Fruit fly (Drosophila melanogaster) whole organism, embryonic: Measurements from ENCODE around the gene Cyt-b5-r.

ENCODE experiments used
- B-H2 ChIP-seq: fragments of 200-800 bp; sonication (Bioruptor generic); optimal IDR thresholded peaks from 2 replicates; lab custom pipeline; 2018; ENCODE audit warnings: missing biosample characterization, mild to moderate bottlenecking, missing genetic modification characterization
- BtbVII ChIP-seq: fragments of 200-800 bp; sonication (Bioruptor generic); optimal IDR thresholded peaks from 3 replicates; lab custom pipeline; 2017; ENCODE audit warnings: missing biosample characterization, mild to moderate bottlenecking, missing genetic modification characterization
- CG10209 ChIP-seq: fragments of 200-800 bp; sonication (Bioruptor generic); optimal IDR thresholded peaks from 3 replicates; lab custom pipeline; 2017; ENCODE audit warnings: missing biosample characterization, mild to moderate bottlenecking, missing genetic modification characterization, missing genetic modification reagents
- CG10543 ChIP-seq: fragments of 200-800 bp; sonication (Bioruptor generic); optimal IDR thresholded peaks from 3 replicates; lab custom pipeline; 2017; ENCODE audit warnings: missing biosample characterization, mild to moderate bottlenecking, missing genetic modification characterization, moderate library complexity
- CG11696 ChIP-seq: fragments of 200-800 bp; sonication (Bioruptor generic); IDR thresholded peaks from 2 replicates; pipeline ENCODE4 v1.3.6; 2022; ENCODE audit warnings: missing biosample characterization, missing genetic modification characterization
- CG13287 ChIP-seq: fragments of 200-800 bp; sonication (Bioruptor generic); IDR thresholded peaks from 2 replicates; pipeline ENCODE4 v1.3.6; 2022; ENCODE audit warnings: missing biosample characterization, missing genetic modification characterization; ENCODE audit not compliant: partially characterized antibody
- CG13624 ChIP-seq: fragments of 200-800 bp; sonication (Bioruptor generic); optimal IDR thresholded peaks from 2 replicates; lab custom pipeline; 2016; ENCODE audit warnings: missing biosample characterization, missing genetic modification characterization
- CG16779 ChIP-seq: fragments of 200-800 bp; sonication (Bioruptor generic); IDR thresholded peaks from 2 replicates; pipeline ENCODE4 v1.3.6; 2022; ENCODE audit warnings: missing biosample characterization, missing genetic modification characterization
- CG18599 ChIP-seq: fragments of 200-800 bp; sonication (Bioruptor generic); optimal IDR thresholded peaks from 3 replicates; lab custom pipeline; 2017; ENCODE audit warnings: missing biosample characterization, missing genetic modification characterization, mild to moderate bottlenecking, moderate library complexity, missing genetic modification reagents
- CG2202 ChIP-seq: fragments of 200-800 bp; sonication (Bioruptor generic); optimal IDR thresholded peaks from 2 replicates; lab custom pipeline; 2018; ENCODE audit warnings: missing biosample characterization, mild to moderate bottlenecking, missing genetic modification characterization
- CG34376 ChIP-seq: fragments of 200-800 bp; sonication (Bioruptor generic); optimal IDR thresholded peaks from 2 replicates; lab custom pipeline; 2018; ENCODE audit warnings: missing biosample characterization, mild to moderate bottlenecking, missing genetic modification characterization
- CG3847 ChIP-seq: fragments of 200-800 bp; sonication (Bioruptor generic); IDR thresholded peaks from 2 replicates; pipeline ENCODE4 v1.3.6; 2022; ENCODE audit warnings: missing biosample characterization, missing genetic modification characterization
- CG3995 ChIP-seq: fragments of 200-800 bp; sonication (Bioruptor generic); optimal IDR thresholded peaks from 3 replicates; lab custom pipeline; 2016; ENCODE audit warnings: missing biosample characterization, missing genetic modification characterization
- CG4328 ChIP-seq: fragments of 200-800 bp; sonication (Bioruptor generic); optimal IDR thresholded peaks from 3 replicates; lab custom pipeline; 2017; ENCODE audit warnings: missing biosample characterization, missing genetic modification reagents, missing genetic modification characterization
- CG5180 ChIP-seq: fragments of 200-800 bp; sonication (Bioruptor generic); optimal IDR thresholded peaks from 3 replicates; lab custom pipeline; 2017; ENCODE audit warnings: missing biosample characterization, missing genetic modification characterization, mild to moderate bottlenecking, moderate library complexity, missing genetic modification reagents
- CG6175 ChIP-seq: fragments of 200-800 bp; sonication (Bioruptor generic); IDR thresholded peaks from 3 replicates; pipeline ENCODE4 v1.3.6; 2022; ENCODE audit warnings: missing biosample characterization, missing genetic modification characterization
- CG6854 ChIP-seq: fragments of 200-800 bp; sonication (Bioruptor generic); optimal IDR thresholded peaks from 3 replicates; lab custom pipeline; 2017; ENCODE audit warnings: missing biosample characterization, mild to moderate bottlenecking, missing genetic modification characterization
- CG7786 ChIP-seq: fragments of 200-800 bp; sonication (Bioruptor generic); optimal IDR thresholded peaks from 2 replicates; lab custom pipeline; 2016; ENCODE audit warnings: missing biosample characterization, missing genetic modification characterization
- CG8765 ChIP-seq: fragments of 200-800 bp; sonication (Bioruptor generic); IDR thresholded peaks from 2 replicates; pipeline ENCODE4 v1.3.6; 2022; ENCODE audit warnings: missing biosample characterization, missing genetic modification characterization
- CTCF ChIP-seq: fragments of 200-800 bp; sonication (Bioruptor generic); optimal IDR thresholded peaks from 2 replicates; lab custom pipeline; 2017; ENCODE audit warnings: missing biosample characterization, mild to moderate bottlenecking, missing genetic modification characterization, moderate library complexity
- Dp ChIP-seq: fragments of 200-800 bp; sonication (Bioruptor generic); optimal IDR thresholded peaks from 2 replicates; lab custom pipeline; 2018; ENCODE audit warnings: missing biosample characterization, mild to moderate bottlenecking, missing genetic modification characterization, moderate library complexity
- Ets65A ChIP-seq: fragments of 200-800 bp; sonication (Bioruptor generic); peaks from one replicate; lab custom pipeline; 2016; ENCODE audit warnings: missing biosample characterization, missing genetic modification characterization
- HmgZ ChIP-seq: fragments of 200-800 bp; sonication (Bioruptor generic); optimal IDR thresholded peaks from 2 replicates; lab custom pipeline; 2018; ENCODE audit warnings: missing biosample characterization, mild to moderate bottlenecking, missing genetic modification characterization
- Lhr ChIP-seq: fragments of 200-800 bp; sonication (Bioruptor generic); optimal IDR thresholded peaks from 3 replicates; lab custom pipeline; 2017; ENCODE audit warnings: mild to moderate bottlenecking, missing biosample characterization, missing genetic modification reagents, missing genetic modification characterization
- Meics ChIP-seq: fragments of 200-800 bp; sonication (Bioruptor generic); optimal IDR thresholded peaks from 2 replicates; lab custom pipeline; 2017; ENCODE audit warnings: missing biosample characterization, mild to moderate bottlenecking, missing genetic modification characterization
- Oli ChIP-seq: fragments of 200-800 bp; sonication (Bioruptor generic); optimal IDR thresholded peaks from 2 replicates; lab custom pipeline; 2018; ENCODE audit warnings: missing biosample characterization, mild to moderate bottlenecking, missing genetic modification characterization, moderate library complexity
- Opbp ChIP-seq: fragments of 200-800 bp; sonication (Bioruptor generic); IDR thresholded peaks from 3 replicates; pipeline ENCODE4 v1.3.6; 2022; ENCODE audit warnings: missing biosample characterization, missing genetic modification characterization; ENCODE audit not compliant: partially characterized antibody
- Sox102F ChIP-seq: fragments of 200-800 bp; sonication (Bioruptor generic); optimal IDR thresholded peaks from 2 replicates; lab custom pipeline; 2018; ENCODE audit warnings: missing biosample characterization, mild to moderate bottlenecking, missing genetic modification characterization, moderate library complexity
- YL-1 ChIP-seq: fragments of 200-800 bp; sonication (Bioruptor generic); optimal IDR thresholded peaks from 3 replicates; lab custom pipeline; 2017; ENCODE audit warnings: missing biosample characterization, mild to moderate bottlenecking, missing genetic modification characterization
- caup ChIP-seq: fragments of 200-800 bp; sonication (Bioruptor generic); optimal IDR thresholded peaks from 3 replicates; lab custom pipeline; 2017; ENCODE audit warnings: missing biosample characterization, mild to moderate bottlenecking, missing genetic modification characterization, moderate library complexity; ENCODE audit not compliant: severe bottlenecking
- cg ChIP-seq: fragments of 200-800 bp; sonication (Bioruptor generic); optimal IDR thresholded peaks from 3 replicates; lab custom pipeline; 2019; ENCODE audit warnings: missing biosample characterization, mild to moderate bottlenecking, missing genetic modification characterization, moderate library complexity
- crol ChIP-seq: fragments of 200-800 bp; sonication (Bioruptor generic); IDR thresholded peaks from 2 replicates; pipeline ENCODE4 v1.3.6; 2022; ENCODE audit warnings: missing biosample characterization, missing genetic modification characterization
- exex ChIP-seq: fragments of 200-800 bp; sonication (Bioruptor generic); optimal IDR thresholded peaks from 4 replicates; lab custom pipeline; 2018; ENCODE audit warnings: missing biosample characterization, mild to moderate bottlenecking, missing genetic modification characterization, moderate library complexity
- gcm2 ChIP-seq: fragments of 200-800 bp; sonication (Bioruptor generic); optimal IDR thresholded peaks from 2 replicates; lab custom pipeline; 2016; ENCODE audit warnings: missing biosample characterization, missing genetic modification characterization
- gem ChIP-seq: fragments of 200-800 bp; sonication (Bioruptor generic); optimal IDR thresholded peaks from 2 replicates; lab custom pipeline; 2019; ENCODE audit warnings: missing biosample characterization, mild to moderate bottlenecking, missing genetic modification characterization, moderate library complexity
- grn ChIP-seq: fragments of 200-800 bp; sonication (Bioruptor generic); optimal IDR thresholded peaks from 3 replicates; lab custom pipeline; 2017; ENCODE audit warnings: missing biosample characterization, missing genetic modification characterization
- lab ChIP-seq: fragments of 200-800 bp; sonication (Bioruptor generic); optimal IDR thresholded peaks from 3 replicates; lab custom pipeline; 2017; ENCODE audit warnings: missing biosample characterization, missing genetic modification characterization, mild to moderate bottlenecking, moderate library complexity, missing genetic modification reagents
- mirr ChIP-seq: fragments of 200-800 bp; sonication (Bioruptor generic); optimal IDR thresholded peaks from 3 replicates; lab custom pipeline; 2018; ENCODE audit warnings: missing biosample characterization, mild to moderate bottlenecking, missing genetic modification characterization
- odd ChIP-seq: fragments of 200-800 bp; sonication (Bioruptor generic); optimal IDR thresholded peaks from 2 replicates; lab custom pipeline; 2017; ENCODE audit warnings: missing biosample characterization, mild to moderate bottlenecking, missing genetic modification characterization
- pzg ChIP-seq: fragments of 200-800 bp; sonication (Bioruptor generic); optimal IDR thresholded peaks from 3 replicates; lab custom pipeline; 2018; ENCODE audit warnings: missing biosample characterization, mild to moderate bottlenecking, missing genetic modification characterization, moderate library complexity
- rib ChIP-seq: fragments of 200-800 bp; sonication (Bioruptor generic); IDR thresholded peaks from 2 replicates; pipeline ENCODE4 v1.3.6; 2022; ENCODE audit warnings: missing biosample characterization, missing genetic modification characterization
- row ChIP-seq: fragments of 200-800 bp; sonication (Bioruptor generic); IDR thresholded peaks from 3 replicates; pipeline ENCODE4 v1.3.6; 2022; ENCODE audit warnings: missing biosample characterization, missing genetic modification characterization
- salm ChIP-seq: fragments of 200-800 bp; sonication (Bioruptor generic); optimal IDR thresholded peaks from 2 replicates; lab custom pipeline; 2018; ENCODE audit warnings: missing biosample characterization, mild to moderate bottlenecking, missing genetic modification characterization
- sd ChIP-seq: fragments of 200-800 bp; sonication (Bioruptor generic); optimal IDR thresholded peaks from 3 replicates; lab custom pipeline; 2018; ENCODE audit warnings: missing biosample characterization, mild to moderate bottlenecking, missing genetic modification characterization, moderate library complexity
- slbo ChIP-seq: fragments of 200-800 bp; sonication (Bioruptor generic); IDR thresholded peaks from 2 replicates; pipeline ENCODE4 v1.3.6; 2022; ENCODE audit warnings: missing biosample characterization, missing genetic modification characterization
- sob ChIP-seq: fragments of 200-800 bp; sonication (Bioruptor generic); IDR thresholded peaks from 2 replicates; pipeline ENCODE4 v1.3.6; 2022; ENCODE audit warnings: missing biosample characterization, missing genetic modification characterization
- stwl ChIP-seq: fragments of 200-800 bp; sonication (Bioruptor generic); optimal IDR thresholded peaks from 3 replicates; lab custom pipeline; 2018; ENCODE audit warnings: missing biosample characterization, mild to moderate bottlenecking, missing genetic modification characterization, moderate library complexity
- tap ChIP-seq: fragments of 200-800 bp; optimal IDR thresholded peaks from 3 replicates; lab custom pipeline; 2019; ENCODE audit warnings: missing biosample characterization, mild to moderate bottlenecking, missing genetic modification characterization, moderate library complexity
- trh ChIP-seq: fragments of 200-800 bp; sonication (Bioruptor generic); optimal IDR thresholded peaks from 2 replicates; lab custom pipeline; 2016; ENCODE audit warnings: missing biosample characterization, missing genetic modification characterization

Cyt-b5-r gene

dm6 chr2L:16803638-16804037 lies 13.1 kb upstream of the Cyt-b5-r start:
- no peak for TF ChIP-seq slbo
- TF ChIP-seq gcm2 (GFP tag; lab: Kevin White, UChicago) = no peak
- no peak for TF ChIP-seq CG13624 (GFP tag; lab: Kevin White, UChicago)
- no peak for TF ChIP-seq cg (GFP tag; lab: Kevin White, UChicago)
- TF ChIP-seq CG2202 = no peak
- TF ChIP-seq YL-1 (GFP tag; lab: Kevin White, UChicago) = no peak
- peak; percentile 31 for TF ChIP-seq gem (tag; lab: Kevin White, UChicago)
- no peak for TF ChIP-seq sob (GFP tag; lab: Robert Waterston, UW)
- no peak for TF ChIP-seq Oli (tag; lab: Kevin White, UChicago)
- TF ChIP-seq CG8765 (GFP tag; lab: Robert Waterston, UW) = no peak
- TF ChIP-seq CG7786 (GFP tag; lab: Kevin White, UChicago) = no peak
- peak; percentile 30; the same call in 2 of the 3 replicates for TF ChIP-seq row (GFP tag; lab: Robert Waterston, UW)
- peak; percentile 5 for TF ChIP-seq Sox102F
- no peak for TF ChIP-seq CG5180 (GFP tag; lab: Kevin White, UChicago)

- TF ChIP-seq CTCF (GFP tag; lab: Kevin White, UChicago) (peak; percentile 54), CG13287 (GFP tag; lab: Robert Waterston, UW) (peak; percentile 32; the same call in 1 of the 2 replicates), exex (peak; percentile 99), CG34376 (GFP tag; lab: Kevin White, UChicago) (peak; percentile 78), Lhr (peak; percentile 34), CG3995 (GFP tag; lab: Kevin White, UChicago) (peak; percentile 94), CG11696 (GFP tag; lab: Robert Waterston, UW) (no peak), Dp (GFP tag; lab: Kevin White, UChicago) (peak; percentile 74), grn (peak; percentile 88), salm (tag; lab: Kevin White, UChicago) (peak; percentile 2), CG18599 (peak; percentile 6), lab (peak; percentile 35), odd (GFP tag; lab: Kevin White, UChicago) (peak; percentile 33), Opbp (GFP tag; lab: Robert Waterston, UW) (peak; percentile 51; the same call in 1 of the 3 replicates), Ets65A (GFP tag; lab: Kevin White, UChicago) (peak; percentile 13), CG3847 (GFP tag; lab: Robert Waterston, UW) (no peak), CG10209 (GFP tag; lab: Kevin White, UChicago) (no peak), CG4328 (peak; percentile 2), CG6854 (GFP tag; lab: Kevin White, UChicago) (peak; percentile 12), B-H2 (no peak), row (GFP tag; lab: Robert Waterston, UW) (peak; percentile 9; the same call in 1 of the 3 replicates), crol (GFP tag; lab: Robert Waterston, UW) (no peak), mirr (GFP tag; lab: Kevin White, UChicago) (peak; percentile 100), CG6175 (GFP tag; lab: Robert Waterston, UW) (no peak), CG16779 (GFP tag; lab: Robert Waterston, UW) (no peak), BtbVII (GFP tag; lab: Kevin White, UChicago) (peak; percentile 83), HmgZ (tag; lab: Kevin White, UChicago) (peak; percentile 4), CG10543 (GFP tag; lab: Kevin White, UChicago) (peak; percentile 4), rib (GFP tag; lab: Robert Waterston, UW) (no peak), stwl (tag; lab: Kevin White, UChicago) (peak; percentile 52), caup (GFP tag; lab: Kevin White, UChicago) (peak; percentile 35), Meics (GFP tag; lab: Kevin White, UChicago) (peak; percentile 100), trh (GFP tag; lab: Kevin White, UChicago) (no peak), tap (tag; lab: Kevin White, UChicago) (peak; percentile 17), pzg (peak; percentile 16), sd (tag; lab: Kevin White, UChicago) (peak; percentile 24)
Observed at dm6 chr2L:16801578-16802152, 11.1 kb upstream of the Cyt-b5-r start.
